Worm (Caenorhabditis elegans) whole organism, L4 larva: ENCODE results near the gene srt-73.

ENCODE experiments used
- F10B5.3 ChIP-seq: sonication (generic microtip); optimal IDR thresholded peaks from 2 replicates; lab custom pipeline; 2016; ENCODE audit warnings: mild to moderate bottlenecking, missing genetic modification characterization, missing compliant biosample characterization
- ZK546.5 ChIP-seq, 2 experiments: sonication (generic microtip); optimal IDR thresholded peaks; 2 replicates each; lab custom pipeline; 2017; ENCODE audit warnings: missing biosample characterization in 2 of 2, missing genetic modification characterization in 2 of 2
- aha-1 ChIP-seq: fragments of 150-350 bp; peaks from one replicate; lab custom pipeline; 2014; ENCODE audit warnings: missing biosample characterization, missing genetic modification characterization
- aly-2 ChIP-seq: sonication (generic microtip); optimal IDR thresholded peaks from 2 replicates; lab custom pipeline; 2018; ENCODE audit warnings: missing biosample characterization, missing genetic modification characterization
- ceh-20 ChIP-seq: fragments of 200-800 bp; sonication (Bioruptor generic); IDR thresholded peaks from 2 replicates; pipeline ENCODE4 v1.3.6; 2022; ENCODE audit warnings: missing genetic modification reagents, missing genetic modification characterization, missing compliant biosample characterization
- ceh-28 ChIP-seq: fragments of 150-350 bp; optimal IDR thresholded peaks from 2 replicates; lab custom pipeline; 2014; ENCODE audit warnings: missing biosample characterization, missing genetic modification reagents, missing genetic modification characterization
- ceh-44 ChIP-seq: fragments of 200-800 bp; sonication (Bioruptor generic); IDR thresholded peaks from 2 replicates; pipeline ENCODE4 v1.3.6; 2022; ENCODE audit warnings: missing genetic modification reagents, missing genetic modification characterization, missing compliant biosample characterization
- ceh-82 ChIP-seq: sonication (generic microtip); optimal IDR thresholded peaks from 2 replicates; lab custom pipeline; 2017; ENCODE audit warnings: missing biosample characterization, missing genetic modification characterization
- daf-12 ChIP-seq: fragments of 150-350 bp; optimal IDR thresholded peaks from 2 replicates; lab custom pipeline; 2014; ENCODE audit warnings: missing biosample characterization, missing genetic modification reagents, missing genetic modification characterization
- daf-8 ChIP-seq: fragments of 200-800 bp; sonication (Bioruptor generic); IDR thresholded peaks from 2 replicates; pipeline ENCODE4 v1.3.6; 2022; ENCODE audit warnings: missing genetic modification characterization, missing compliant biosample characterization
- dmd-9 ChIP-seq: fragments of 200-800 bp; sonication (Bioruptor generic); IDR thresholded peaks from 2 replicates; pipeline ENCODE4 v1.3.6; 2022; ENCODE audit warnings: missing genetic modification reagents, missing genetic modification characterization, missing compliant biosample characterization
- dpl-1 ChIP-seq: fragments of 150-350 bp; optimal IDR thresholded peaks from 2 replicates; lab custom pipeline; 2014; ENCODE audit warnings: missing biosample characterization, missing genetic modification reagents, missing genetic modification characterization
- duxl-1 ChIP-seq: sonication (generic microtip); optimal IDR thresholded peaks from 2 replicates; lab custom pipeline; 2016; ENCODE audit warnings: mild to moderate bottlenecking, missing genetic modification characterization, moderate library complexity, missing compliant biosample characterization; ENCODE audit not compliant: poor library complexity
- egl-27 ChIP-seq: sonication (generic microtip); optimal IDR thresholded peaks from 3 replicates; lab custom pipeline; 2017; ENCODE audit warnings: missing biosample characterization, missing genetic modification reagents, missing genetic modification characterization
- egl-43 ChIP-seq: fragments of 200-800 bp; sonication (Bioruptor generic); IDR thresholded peaks from 2 replicates; pipeline ENCODE4 v1.3.6; 2022; ENCODE audit warnings: missing genetic modification reagents, missing genetic modification characterization, missing compliant biosample characterization
- lin-15B ChIP-seq: fragments of 150-350 bp; sonication (generic microtip); optimal IDR thresholded peaks from 3 replicates; lab custom pipeline; 2014; ENCODE audit warnings: missing biosample characterization, missing genetic modification characterization
- lin-29 ChIP-seq: fragments of 200-800 bp; sonication (Bioruptor generic); IDR thresholded peaks from 2 replicates; pipeline ENCODE4 v1.3.6; 2022; ENCODE audit warnings: missing genetic modification reagents, missing genetic modification characterization, missing compliant biosample characterization
- lin-38 ChIP-seq: fragments of 200-800 bp; sonication (Bioruptor generic); IDR thresholded peaks from 2 replicates; pipeline ENCODE4 v1.3.6; 2022; ENCODE audit warnings: missing genetic modification reagents, missing genetic modification characterization, missing compliant biosample characterization
- lin-39 ChIP-seq: fragments of 150-350 bp; optimal IDR thresholded peaks from 2 replicates; lab custom pipeline; 2014; ENCODE audit warnings: missing biosample characterization, missing genetic modification reagents, missing genetic modification characterization
- lir-3 ChIP-seq: sonication (generic microtip); optimal IDR thresholded peaks from 2 replicates; lab custom pipeline; 2016; ENCODE audit warnings: mild to moderate bottlenecking, missing genetic modification characterization, missing compliant biosample characterization
- lsy-2 ChIP-seq, 2 experiments: fragments of 150-350 bp in 1 of 2; sonication (generic microtip) in 1 of 2; optimal IDR thresholded peaks; 2 replicates each; lab custom pipeline; 2014 to 2017; ENCODE audit warnings: missing biosample characterization in 2 of 2, missing genetic modification characterization in 2 of 2
- madf-5 ChIP-seq, 2 experiments: fragments of 200-800 bp; sonication (Bioruptor generic); IDR thresholded peaks; 2 replicates each; pipeline ENCODE4 v1.3.6; 2022; ENCODE audit warnings: missing compliant biosample characterization in 2 of 2, missing genetic modification characterization in 2 of 2
- madf-9 ChIP-seq: fragments of 200-800 bp; sonication (Bioruptor generic); conservative IDR thresholded peaks from 2 replicates; pipeline ENCODE4 v1.3.6; 2022; ENCODE audit warnings: missing genetic modification reagents, missing genetic modification characterization, missing compliant biosample characterization
- mep-1 ChIP-seq: fragments of 150-350 bp; sonication (generic microtip); optimal IDR thresholded peaks from 3 replicates; lab custom pipeline; 2014; ENCODE audit warnings: missing biosample characterization, missing genetic modification characterization
- nhr-111 ChIP-seq: fragments of 200-800 bp; sonication (Bioruptor generic); optimal IDR thresholded peaks from 2 replicates; lab custom pipeline; 2018; ENCODE audit warnings: mild to moderate bottlenecking, missing genetic modification characterization, missing compliant biosample characterization
- nhr-41 ChIP-seq: fragments of 200-800 bp; sonication (Bioruptor generic); IDR thresholded peaks from 2 replicates; pipeline ENCODE4 v1.3.6; 2022; ENCODE audit warnings: missing genetic modification reagents, missing genetic modification characterization, missing compliant biosample characterization
- nhr-42 ChIP-seq: fragments of 200-800 bp; sonication (Bioruptor generic); IDR thresholded peaks from 2 replicates; pipeline ENCODE4 v1.3.6; 2022; ENCODE audit warnings: missing genetic modification characterization, missing compliant biosample characterization
- nhr-6 ChIP-seq: fragments of 150-350 bp; optimal IDR thresholded peaks from 2 replicates; lab custom pipeline; 2014; ENCODE audit warnings: missing biosample characterization, missing genetic modification characterization
- nhr-76 ChIP-seq: fragments of 150-350 bp; optimal IDR thresholded peaks from 2 replicates; lab custom pipeline; 2014; ENCODE audit warnings: missing biosample characterization, missing genetic modification characterization
- set-16 ChIP-seq: fragments of 200-800 bp; sonication (Bioruptor generic); IDR thresholded peaks from 2 replicates; pipeline ENCODE4 v1.3.6; 2022; ENCODE audit warnings: missing genetic modification reagents, missing genetic modification characterization, missing compliant biosample characterization
- snpc-1.2 ChIP-seq: fragments of 200-800 bp; sonication (Bioruptor generic); IDR thresholded peaks from 2 replicates; pipeline ENCODE4 v1.3.6; 2022; ENCODE audit warnings: missing genetic modification reagents, missing genetic modification characterization, missing compliant biosample characterization
- snpc-4 ChIP-seq: fragments of 150-350 bp; optimal IDR thresholded peaks from 2 replicates; lab custom pipeline; 2014; ENCODE audit warnings: missing biosample characterization, missing genetic modification characterization
- spr-1 ChIP-seq: sonication (generic microtip); optimal IDR thresholded peaks from 2 replicates; lab custom pipeline; 2016; ENCODE audit warnings: mild to moderate bottlenecking, missing genetic modification characterization, missing compliant biosample characterization
- unc-62 ChIP-seq, 3 experiments: fragments of 150-350 bp in 1 of 3; sonication (generic microtip); optimal IDR thresholded peaks in 2 of 3; peaks in 1 of 3; 1 replicate in 1 of 3; 2 replicates in 2 of 3; lab custom pipeline; 2014 to 2017; ENCODE audit warnings: missing biosample characterization in 3 of 3, missing genetic modification characterization in 3 of 3, missing genetic modification reagents in 3 of 3, missing genotype in 1 of 3
- vab-7 ChIP-seq: fragments of 200-800 bp; sonication (Bioruptor generic); IDR thresholded peaks from 2 replicates; pipeline ENCODE4 v1.3.6; 2022; ENCODE audit warnings: missing genetic modification reagents, missing genetic modification characterization, missing compliant biosample characterization
- zag-1 ChIP-seq: fragments of 150-350 bp; optimal IDR thresholded peaks from 2 replicates; lab custom pipeline; 2014; ENCODE audit warnings: missing biosample characterization, missing genetic modification characterization
- zfp-3 ChIP-seq: fragments of 200-800 bp; sonication (Bioruptor generic); conservative IDR thresholded peaks from 2 replicates; pipeline ENCODE4 v1.3.6; 2022; ENCODE audit warnings: missing genetic modification reagents, missing genetic modification characterization, missing compliant biosample characterization
- zip-11 ChIP-seq: fragments of 200-800 bp; sonication (Bioruptor generic); IDR thresholded peaks from 2 replicates; pipeline ENCODE4 v1.3.6; 2022; ENCODE audit warnings: missing genetic modification characterization, missing compliant biosample characterization
- ztf-7 ChIP-seq: fragments of 150-350 bp; optimal IDR thresholded peaks from 2 replicates; lab custom pipeline; 2014; ENCODE audit warnings: missing biosample characterization, missing genetic modification characterization

srt-73 gene

DNA sequence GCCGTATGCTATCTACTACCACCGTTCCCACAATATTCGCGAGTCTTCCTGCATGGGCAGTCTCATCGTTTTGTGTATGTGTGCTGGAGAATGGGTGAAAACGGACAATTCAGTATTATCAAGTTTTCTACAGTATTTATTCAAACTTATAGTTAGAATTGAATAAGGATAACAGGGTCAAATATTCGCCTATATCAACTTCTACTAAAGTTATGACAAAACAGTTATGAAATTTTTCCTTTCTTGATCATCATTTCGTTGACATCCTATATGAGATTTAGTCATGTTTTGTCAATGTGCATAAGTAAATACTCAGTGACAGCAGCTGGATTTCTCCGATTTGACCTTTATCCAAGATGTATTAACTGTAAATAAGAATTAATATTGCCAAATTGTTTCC, 27.8 kb upstream of the srt-73 start:
- no peak for TF ChIP-seq zip-11
- TF ChIP-seq ceh-20 (GFP tag; lab: Robert Waterston, UW): no peak
- TF ChIP-seq egl-43: no peak
- peak in 1 of 2 experiments; percentile 87 for TF ChIP-seq unc-62 (GFP tag; optimal IDR thresholded peaks at IDR 0.05 in 1 of 2; lab: Kevin White, UChicago)
- TF ChIP-seq unc-62 (tag; optimal IDR thresholded peaks at IDR 0.05; lab: Kevin White, UChicago): no peak
- TF ChIP-seq snpc-4: no peak
- TF ChIP-seq aha-1: peak; percentile 64
- TF ChIP-seq egl-27 (tag; lab: Kevin White, UChicago): no peak
- no peak for TF ChIP-seq spr-1 (tag; lab: Kevin White, UChicago)
- no peak for TF ChIP-seq set-16 (GFP tag; lab: Robert Waterston, UW)
- TF ChIP-seq lir-3 (tag; lab: Kevin White, UChicago): no peak
- TF ChIP-seq, all 104 proteins: peak for 2

DNA sequence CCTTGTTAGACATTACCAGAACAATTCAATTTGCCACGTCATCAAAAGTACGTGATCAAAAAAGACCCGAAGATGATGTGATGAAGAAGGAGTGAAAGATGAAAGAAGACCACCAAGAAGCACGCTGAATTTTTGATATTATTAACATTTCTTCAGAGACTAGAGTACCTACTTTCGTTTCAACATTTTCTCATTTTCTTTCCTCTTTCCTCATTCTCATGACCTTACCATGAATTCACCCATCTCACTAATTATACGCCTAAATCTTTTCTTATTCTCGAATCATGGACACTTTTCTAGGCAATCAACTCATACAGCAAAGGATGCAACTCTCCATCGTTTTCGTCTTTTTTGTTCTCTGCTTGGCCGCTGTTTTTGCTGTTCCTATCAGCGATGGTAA, 10.5 kb upstream of the srt-73 start, which contains the start of gene flp-10:
Gene flp-10, plus strand, starts transcription at position 301 of the 400 bp plus-strand sequence.
- TF ChIP-seq zfp-3 (GFP tag; lab: Robert Waterston, UW) (no peak), nhr-6 (no peak), nhr-111 (GFP tag; lab: Kevin White, UChicago) (no peak), aha-1 (peak; percentile 55), nhr-42 (GFP tag; lab: Robert Waterston, UW) (no peak), dpl-1 (GFP tag; lab: Kevin White, UChicago) (no peak), vab-7 (GFP tag; lab: Robert Waterston, UW) (no peak), ceh-28 (tag; lab: Kevin White, UChicago) (no peak), ZK546.5 (tag; optimal IDR thresholded peaks at IDR 0.05; lab: Kevin White, UChicago) (no peak)

DNA sequence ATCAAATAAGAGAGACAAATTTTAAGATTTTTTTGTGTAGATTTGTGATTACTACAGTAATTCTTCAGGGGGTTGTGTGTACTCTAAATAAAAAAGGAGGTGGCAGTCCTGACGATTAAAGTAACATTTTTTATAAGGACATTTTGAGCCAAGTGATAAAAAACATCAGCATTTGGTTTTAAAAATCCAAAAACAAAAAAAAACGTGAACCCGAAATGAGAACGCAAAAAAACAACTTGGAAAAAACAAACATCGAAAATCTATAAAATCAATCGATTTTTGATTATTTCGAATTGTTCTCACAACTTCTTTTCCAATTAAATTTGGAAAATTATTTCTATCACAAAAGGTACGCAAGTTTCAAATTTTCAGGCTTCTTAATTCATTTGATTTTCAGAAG, 8.7 kb upstream of the srt-73 start, which contains the start of gene T06C10.3:
Gene T06C10.3, plus strand, starts transcription at position 301 of the 400 bp plus-strand sequence.
- TF ChIP-seq lin-15B (tag; lab: Kevin White, UChicago) (no peak), nhr-6 (no peak), zag-1 (tag; lab: Kevin White, UChicago) (no peak), daf-12 (no peak), ceh-82 (no peak), ceh-44 (no peak), madf-9 (no peak), ztf-7 (tag; lab: Kevin White, UChicago) (no peak), nhr-41 (GFP tag; lab: Robert Waterston, UW) (no peak), snpc-4 (no peak), daf-8 (no peak), mep-1 (tag; lab: Kevin White, UChicago) (no peak)

DNA sequence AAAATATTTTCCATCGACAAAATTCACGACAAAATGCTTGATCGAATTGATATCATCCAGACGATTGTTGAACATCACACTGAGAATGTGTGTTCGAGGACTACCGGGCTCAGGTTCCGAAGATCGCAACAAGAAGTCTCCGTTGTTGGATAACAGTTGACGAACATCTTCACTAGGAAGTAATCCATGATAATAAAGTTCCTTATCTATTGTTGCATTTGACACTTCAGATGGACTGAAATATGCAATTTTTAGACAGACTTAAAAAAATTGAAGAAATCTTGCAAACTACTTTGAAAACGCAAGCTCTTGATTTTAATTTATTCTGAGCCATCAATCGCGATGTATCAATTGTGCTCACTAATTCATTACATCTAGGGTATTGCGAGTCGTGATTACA, 1.9 kb upstream of the srt-73 start:
- no peak for TF ChIP-seq nhr-76 (tag; lab: Kevin White, UChicago)
- no peak for TF ChIP-seq dmd-9 (GFP tag; lab: Robert Waterston, UW)
- TF ChIP-seq daf-8: no peak
- no peak for TF ChIP-seq madf-5 (GFP tag; IDR thresholded peaks at IDR 0.05; lab: Robert Waterston, UW)
- TF ChIP-seq ceh-20 (GFP tag; lab: Robert Waterston, UW): no peak
- TF ChIP-seq lin-39 (tag; lab: Kevin White, UChicago): no peak
- no peak for TF ChIP-seq lin-38 (GFP tag; lab: Robert Waterston, UW)
- no peak for TF ChIP-seq vab-7 (GFP tag; lab: Robert Waterston, UW)
- TF ChIP-seq F10B5.3 (tag; lab: Kevin White, UChicago): no peak
- TF ChIP-seq duxl-1 (tag; lab: Kevin White, UChicago): no peak
- TF ChIP-seq unc-62 (GFP tag; optimal IDR thresholded peaks at IDR 0.05 in 1 of 2; lab: Kevin White, UChicago): peak in 1 of 2 experiments; percentile 52
- TF ChIP-seq unc-62 (tag; optimal IDR thresholded peaks at IDR 0.05; lab: Kevin White, UChicago): no peak
- no peak for TF ChIP-seq lin-29 (GFP tag; lab: Robert Waterston, UW)
- TF ChIP-seq aly-2: no peak
- TF ChIP-seq snpc-1.2 (GFP tag; lab: Robert Waterston, UW): no peak
- no peak for TF ChIP-seq lin-15B (tag; lab: Kevin White, UChicago)
- TF ChIP-seq aha-1: peak; percentile 96
- no peak for TF ChIP-seq nhr-6
- TF ChIP-seq lsy-2 (tag; optimal IDR thresholded peaks at IDR 0.05; lab: Kevin White, UChicago): no peak
- TF ChIP-seq, all 104 proteins: peak for 2
